Worm (Caenorhabditis elegans) whole organism, L3 larva: ENCODE measurements around the gene ubh-3.

Source experiments
- aly-2 ChIP-seq: fragments of 150-350 bp; optimal IDR thresholded peaks from 2 replicates; lab custom pipeline; 2014; ENCODE audit warnings: missing biosample characterization, missing genetic modification characterization
- ceh-9 ChIP-seq: sonication (generic microtip); optimal IDR thresholded peaks from 2 replicates; lab custom pipeline; 2018; ENCODE audit warnings: missing biosample characterization, missing genetic modification characterization
- daf-12 ChIP-seq: fragments of 150-350 bp; optimal IDR thresholded peaks from 2 replicates; lab custom pipeline; 2014; ENCODE audit warnings: missing biosample characterization, missing genetic modification reagents, missing genetic modification characterization
- elt-2 ChIP-seq: sonication (generic microtip); optimal IDR thresholded peaks from 2 replicates; lab custom pipeline; 2016; ENCODE audit warnings: missing genetic modification reagents, mild to moderate bottlenecking, missing genetic modification characterization, missing compliant biosample characterization
- lin-15B ChIP-seq: fragments of 150-350 bp; optimal IDR thresholded peaks from 2 replicates; lab custom pipeline; 2014; ENCODE audit warnings: missing biosample characterization, missing genetic modification characterization
- nhr-23 ChIP-seq: fragments of 150-350 bp; optimal IDR thresholded peaks from 2 replicates; lab custom pipeline; 2014; ENCODE audit warnings: missing biosample characterization, missing genetic modification reagents, missing genetic modification characterization
- nhr-43 ChIP-seq: sonication (generic microtip); optimal IDR thresholded peaks from 2 replicates; lab custom pipeline; 2016; ENCODE audit warnings: mild to moderate bottlenecking, missing genetic modification characterization, missing compliant biosample characterization; ENCODE audit not compliant: poor library complexity, severe bottlenecking
- pqm-1 ChIP-seq: fragments of 150-350 bp; optimal IDR thresholded peaks from 2 replicates; lab custom pipeline; 2017; ENCODE audit warnings: missing biosample characterization, missing genetic modification characterization, inconsistent platforms
- unc-39 ChIP-seq: sonication (generic microtip); optimal IDR thresholded peaks from 4 replicates; lab custom pipeline; 2017; ENCODE audit warnings: missing biosample characterization, missing genetic modification characterization
- zag-1 ChIP-seq: fragments of 150-350 bp; optimal IDR thresholded peaks from 2 replicates; lab custom pipeline; 2014; ENCODE audit warnings: missing biosample characterization, missing genetic modification characterization

ubh-3 gene

ce11 chrV:6461250-6461649 lies 47.4 kb downstream of the ubh-3 start:
- peak; percentile 15 for TF ChIP-seq elt-2
- TF ChIP-seq pqm-1 (tag; lab: Kevin White, UChicago): peak; percentile 3
- TF ChIP-seq ceh-9 (tag; lab: Kevin White, UChicago): no peak

- TF ChIP-seq lin-15B (tag; lab: Kevin White, UChicago): no peak
- TF ChIP-seq zag-1: no peak
- no peak for TF ChIP-seq nhr-43
- TF ChIP-seq nhr-23: peak; percentile 3
- no peak for TF ChIP-seq daf-12 (tag; lab: Kevin White, UChicago)
- no peak for TF ChIP-seq unc-39 (tag; lab: Kevin White, UChicago)
Observed at ce11 chrV:6458302-6458998, 50.2 kb downstream of the ubh-3 start.

ce11 chrV:6456903-6457302 lies 51.7 kb downstream of the ubh-3 start:
- no peak for TF ChIP-seq aly-2 (tag; lab: Kevin White, UChicago)
